Fruit fly (Drosophila melanogaster) whole organism, adult: ENCODE results near the gene His2Av.

ENCODE experiments used
- CG11617 ChIP-seq: fragments of 200-800 bp; sonication (Bioruptor generic); optimal IDR thresholded peaks from 2 replicates; lab custom pipeline; 2017; ENCODE audit warnings: mild to moderate bottlenecking, missing biosample characterization, missing genetic modification reagents, missing genetic modification characterization
- CG12768 ChIP-seq: fragments of 200-800 bp; sonication (Bioruptor generic); optimal IDR thresholded peaks from 2 replicates; lab custom pipeline; 2017; ENCODE audit warnings: missing biosample characterization, missing genetic modification characterization, mild to moderate bottlenecking, moderate library complexity, missing genetic modification reagents
- CG14711 ChIP-seq: fragments of 200-800 bp; sonication (Bioruptor generic); optimal IDR thresholded peaks from 2 replicates; lab custom pipeline; 2018; ENCODE audit warnings: missing biosample characterization, mild to moderate bottlenecking, missing genetic modification characterization, moderate library complexity
- CG1620 ChIP-seq: fragments of 200-800 bp; sonication (Bioruptor generic); optimal IDR thresholded peaks from 2 replicates; lab custom pipeline; 2016; ENCODE audit warnings: missing biosample characterization, missing genetic modification characterization
- CG33017 ChIP-seq: fragments of 200-800 bp; sonication (Bioruptor generic); optimal IDR thresholded peaks from 2 replicates; lab custom pipeline; 2018; ENCODE audit warnings: missing biosample characterization, mild to moderate bottlenecking, missing genetic modification characterization, moderate library complexity
- CG5204 ChIP-seq: fragments of 200-800 bp; sonication (Bioruptor generic); optimal IDR thresholded peaks from 2 replicates; lab custom pipeline; 2016; ENCODE audit warnings: missing biosample characterization, missing genetic modification characterization
- CG7045 ChIP-seq: fragments of 200-800 bp; sonication (Bioruptor generic); optimal IDR thresholded peaks from 2 replicates; lab custom pipeline; 2017; ENCODE audit warnings: missing biosample characterization, mild to moderate bottlenecking, missing genetic modification characterization
- CG7101 ChIP-seq: fragments of 200-800 bp; sonication (Bioruptor generic); optimal IDR thresholded peaks from 2 replicates; lab custom pipeline; 2018; ENCODE audit warnings: missing biosample characterization, mild to moderate bottlenecking, missing genetic modification characterization, moderate library complexity
- Clk ChIP-seq: fragments of 200-800 bp; sonication (Bioruptor generic); optimal IDR thresholded peaks from 2 replicates; lab custom pipeline; 2017; ENCODE audit warnings: missing biosample characterization, missing genetic modification characterization
- Crg-1 ChIP-seq: fragments of 200-800 bp; sonication (Bioruptor generic); optimal IDR thresholded peaks from 2 replicates; lab custom pipeline; 2016; ENCODE audit warnings: missing biosample characterization, missing genetic modification characterization
- Hr96 ChIP-seq: fragments of 200-800 bp; sonication (Bioruptor generic); optimal IDR thresholded peaks from 2 replicates; lab custom pipeline; 2016; ENCODE audit warnings: missing biosample characterization, missing genetic modification characterization
- Mnt ChIP-seq: fragments of 200-800 bp; sonication (Bioruptor generic); optimal IDR thresholded peaks from 2 replicates; lab custom pipeline; 2016; ENCODE audit warnings: missing biosample characterization, mild to moderate bottlenecking, missing genetic modification characterization
- bab1 ChIP-seq: fragments of 200-800 bp; sonication (Bioruptor generic); optimal IDR thresholded peaks from 3 replicates; lab custom pipeline; 2019; ENCODE audit warnings: missing biosample characterization, mild to moderate bottlenecking, missing genetic modification characterization, moderate library complexity
- cic ChIP-seq: fragments of 200-800 bp; sonication (Bioruptor generic); optimal IDR thresholded peaks from 2 replicates; lab custom pipeline; 2017; ENCODE audit warnings: missing biosample characterization, mild to moderate bottlenecking, missing genetic modification characterization, moderate library complexity
- cnc ChIP-seq, 2 experiments: fragments of >200 bp; optimal IDR thresholded peaks; 2 replicates each; lab custom pipeline; 2017
- kay ChIP-seq: fragments of 200-800 bp; sonication (Bioruptor generic); peaks from one replicate; lab custom pipeline; 2016; ENCODE audit warnings: missing biosample characterization, missing genetic modification characterization, borderline replicate concordance
- ovo ChIP-seq: fragments of 200-800 bp; sonication (Bioruptor generic); optimal IDR thresholded peaks from 2 replicates; lab custom pipeline; 2016; ENCODE audit warnings: missing biosample characterization, missing genetic modification characterization
- pad ChIP-seq: fragments of 200-800 bp; sonication (Bioruptor generic); optimal IDR thresholded peaks from 3 replicates; lab custom pipeline; 2017; ENCODE audit warnings: missing biosample characterization, missing genetic modification characterization, mild to moderate bottlenecking, moderate library complexity, missing genetic modification reagents
- tj ChIP-seq: fragments of 200-800 bp; sonication (Bioruptor generic); optimal IDR thresholded peaks from 3 replicates; lab custom pipeline; 2017; ENCODE audit warnings: missing biosample characterization, mild to moderate bottlenecking, missing genetic modification characterization, moderate library complexity
- toe ChIP-seq: fragments of 200-800 bp; sonication (Bioruptor generic); optimal IDR thresholded peaks from 2 replicates; lab custom pipeline; 2016; ENCODE audit warnings: missing biosample characterization, missing genetic modification characterization

The His2Av gene

dm6 chr3R:26882230-26883014, 15.7 kb downstream of the His2Av start:
- TF ChIP-seq CG12768 (no peak), ovo (GFP tag; lab: Kevin White, UChicago) (no peak), toe (GFP tag; lab: Kevin White, UChicago) (no peak), tj (GFP tag; lab: Kevin White, UChicago) (peak; percentile 52), pad (GFP tag; lab: Kevin White, UChicago) (no peak), Mnt (GFP tag; lab: Kevin White, UChicago) (no peak), CG14711 (tag; lab: Kevin White, UChicago) (no peak), CG1620 (GFP tag; lab: Kevin White, UChicago) (no peak), kay (peak; percentile 67), cnc (optimal IDR thresholded peaks at IDR 0.05; lab: Kevin White, UChicago) (no peak), CG7045 (GFP tag; lab: Kevin White, UChicago) (no peak)

- TF ChIP-seq CG12768 (no peak), Clk (GFP tag; lab: Kevin White, UChicago) (no peak), CG14711 (tag; lab: Kevin White, UChicago) (no peak), CG1620 (GFP tag; lab: Kevin White, UChicago) (no peak), Hr96 (GFP tag; lab: Kevin White, UChicago) (no peak), cnc (optimal IDR thresholded peaks at IDR 0.05; lab: Kevin White, UChicago) (no peak), toe (GFP tag; lab: Kevin White, UChicago) (no peak), bab1 (GFP tag; lab: Kevin White, UChicago) (no peak), CG7101 (no peak), cic (GFP tag; lab: Kevin White, UChicago) (no peak), tj (GFP tag; lab: Kevin White, UChicago) (no peak)
Measured at dm6 chr3R:26883015-26883292, 16.2 kb downstream of the His2Av start.

- no peak for TF ChIP-seq Clk (GFP tag; lab: Kevin White, UChicago)
- TF ChIP-seq CG33017, result no peak
- TF ChIP-seq cic (GFP tag; lab: Kevin White, UChicago), result no peak
- no peak for TF ChIP-seq CG5204
- no peak for TF ChIP-seq bab1 (GFP tag; lab: Kevin White, UChicago)
- no peak for TF ChIP-seq CG11617 (GFP tag; lab: Kevin White, UChicago)
- no peak for TF ChIP-seq tj (GFP tag; lab: Kevin White, UChicago)
- no peak for TF ChIP-seq toe (GFP tag; lab: Kevin White, UChicago)
- no peak for TF ChIP-seq CG14711 (tag; lab: Kevin White, UChicago)
- no peak for TF ChIP-seq CG12768
- TF ChIP-seq cnc (optimal IDR thresholded peaks at IDR 0.05; lab: Kevin White, UChicago), result no peak
- TF ChIP-seq CG7045 (GFP tag; lab: Kevin White, UChicago), result no peak
- TF ChIP-seq Mnt (GFP tag; lab: Kevin White, UChicago), result no peak
- no peak for TF ChIP-seq CG7101
- TF ChIP-seq Crg-1 (GFP tag; lab: Kevin White, UChicago), result no peak
- TF ChIP-seq Hr96 (GFP tag; lab: Kevin White, UChicago), result no peak
- TF ChIP-seq ovo (GFP tag; lab: Kevin White, UChicago), result no peak
- TF ChIP-seq kay, result no peak
Measured at dm6 chr3R:26885192-26885591, 18.5 kb downstream of the His2Av start.

DNA sequence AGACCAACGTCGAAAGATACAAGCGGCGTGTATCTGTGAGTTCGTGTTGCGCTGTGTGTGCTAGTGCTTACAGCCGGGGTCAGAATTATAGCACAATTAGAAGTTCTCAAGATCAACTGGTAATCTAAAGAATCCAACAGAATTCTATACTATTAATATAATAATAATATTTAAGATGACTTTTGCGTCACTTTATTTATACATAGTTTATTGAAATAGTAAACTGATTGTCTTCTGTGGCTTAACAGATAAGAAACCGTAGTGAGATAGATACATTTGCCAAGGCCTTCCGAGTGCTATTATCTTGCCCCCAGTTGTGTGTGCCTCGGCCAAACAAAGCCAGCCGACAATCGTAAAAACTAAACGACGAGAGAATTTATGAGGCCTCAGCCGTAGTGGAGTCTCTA, 19.6 kb downstream of the His2Av start:
- TF ChIP-seq tj (GFP tag; lab: Kevin White, UChicago) (no peak), toe (GFP tag; lab: Kevin White, UChicago) (no peak), CG7101 (peak; percentile 12), CG7045 (GFP tag; lab: Kevin White, UChicago) (peak; percentile 30), CG33017 (peak; percentile 41), CG14711 (tag; lab: Kevin White, UChicago) (no peak), cnc (optimal IDR thresholded peaks at IDR 0.05; lab: Kevin White, UChicago) (no peak), CG5204 (no peak), Mnt (GFP tag; lab: Kevin White, UChicago) (no peak), Hr96 (GFP tag; lab: Kevin White, UChicago) (no peak), kay (no peak), Clk (GFP tag; lab: Kevin White, UChicago) (no peak), pad (GFP tag; lab: Kevin White, UChicago) (no peak), CG1620 (GFP tag; lab: Kevin White, UChicago) (no peak), bab1 (GFP tag; lab: Kevin White, UChicago) (no peak), CG12768 (no peak)

dm6 chr3R:26887155-26887554, 20.4 kb downstream of the His2Av start:
- TF ChIP-seq tj (GFP tag; lab: Kevin White, UChicago), result peak; percentile 10
- no peak for TF ChIP-seq toe (GFP tag; lab: Kevin White, UChicago)
- TF ChIP-seq CG12768, result no peak
- no peak for TF ChIP-seq CG5204

- TF ChIP-seq tj (GFP tag; lab: Kevin White, UChicago), result no peak
- no peak for TF ChIP-seq toe (GFP tag; lab: Kevin White, UChicago)
- no peak for TF ChIP-seq cic (GFP tag; lab: Kevin White, UChicago)
- TF ChIP-seq CG1620 (GFP tag; lab: Kevin White, UChicago), result no peak
- no peak for TF ChIP-seq Mnt (GFP tag; lab: Kevin White, UChicago)
- TF ChIP-seq ovo (GFP tag; lab: Kevin White, UChicago), result no peak
- no peak for TF ChIP-seq bab1 (GFP tag; lab: Kevin White, UChicago)
- no peak for TF ChIP-seq CG7101
- TF ChIP-seq Clk (GFP tag; lab: Kevin White, UChicago), result no peak
- no peak for TF ChIP-seq CG14711 (tag; lab: Kevin White, UChicago)
- no peak for TF ChIP-seq CG11617 (GFP tag; lab: Kevin White, UChicago)
- no peak for TF ChIP-seq Crg-1 (GFP tag; lab: Kevin White, UChicago)
- TF ChIP-seq CG12768, result no peak
- TF ChIP-seq pad (GFP tag; lab: Kevin White, UChicago), result no peak
- no peak for TF ChIP-seq CG7045 (GFP tag; lab: Kevin White, UChicago)
- no peak for TF ChIP-seq Hr96 (GFP tag; lab: Kevin White, UChicago)
- TF ChIP-seq CG33017, result no peak
- TF ChIP-seq CG5204, result no peak
- no peak for TF ChIP-seq kay
Measured at dm6 chr3R:26888086-26888724, 21.5 kb downstream of the His2Av start.
